Worm (Caenorhabditis elegans): ENCODE data around the gene Y53G8AR.5.

- no peak for TF ChIP-seq fkh-10 (GFP tag; optimal IDR thresholded peaks at IDR 0.05)
- TF ChIP-seq madf-5 (GFP tag; IDR thresholded peaks at IDR 0.05), result no peak
- TF ChIP-seq nhr-76 (tag; optimal IDR thresholded peaks at IDR 0.05), result no peak
- TF ChIP-seq lir-3 (tag; optimal IDR thresholded peaks at IDR 0.05), result no peak
- no peak for TF ChIP-seq nhr-6 (tag; optimal IDR thresholded peaks at IDR 0.05)
- TF ChIP-seq aly-2 (tag; optimal IDR thresholded peaks at IDR 0.05), result no peak
- no peak for TF ChIP-seq unc-62 (GFP tag; optimal IDR thresholded peaks at IDR 0.05 in 1 of 2)
- TF ChIP-seq unc-62 (tag; optimal IDR thresholded peaks at IDR 0.05), result no peak
- no peak for TF ChIP-seq mdl-1 (tag; optimal IDR thresholded peaks at IDR 0.05)
- no peak for TF ChIP-seq ceh-44 (GFP tag; IDR thresholded peaks at IDR 0.05)
These were observed 34.5 kb downstream of the Y53G8AR.5 start for ce11 chrIII:3331767-3332166.

Measured in whole organism, L4 larva.